Fruit fly (Drosophila melanogaster) whole organism, prepupa: Measurements from ENCODE around the gene CG1951.

Experiments
- CG10669 ChIP-seq: fragments of 200-800 bp; sonication (Bioruptor generic); optimal IDR thresholded peaks from 3 replicates; lab custom pipeline; 2018; ENCODE audit warnings: missing biosample characterization, mild to moderate bottlenecking, missing genetic modification characterization, moderate library complexity
- CG11762 ChIP-seq: fragments of 200-800 bp; sonication (Bioruptor generic); optimal IDR thresholded peaks from 3 replicates; lab custom pipeline; 2016; ENCODE audit warnings: missing biosample characterization, missing genetic modification characterization; ENCODE audit not compliant: insufficient read depth
- CG11902 ChIP-seq: fragments of 200-800 bp; sonication (Bioruptor generic); optimal IDR thresholded peaks from 3 replicates; lab custom pipeline; 2016; ENCODE audit warnings: missing biosample characterization, missing genetic modification characterization
- CG15336 ChIP-seq: fragments of 200-800 bp; sonication (Bioruptor generic); IDR thresholded peaks from 2 replicates; pipeline ENCODE4 v1.3.6; 2022; ENCODE audit warnings: missing biosample characterization, missing genetic modification characterization
- CG16779 ChIP-seq: fragments of 200-800 bp; sonication (Bioruptor generic); optimal IDR thresholded peaks from 3 replicates; lab custom pipeline; 2017; ENCODE audit warnings: missing biosample characterization, mild to moderate bottlenecking, missing genetic modification characterization
- CG3032 ChIP-seq: fragments of 200-800 bp; optimal IDR thresholded peaks from 2 replicates; lab custom pipeline; 2019; ENCODE audit warnings: missing biosample characterization, mild to moderate bottlenecking, missing genetic modification characterization, moderate library complexity
- CG31627 ChIP-seq: fragments of 200-800 bp; sonication (Bioruptor generic); optimal IDR thresholded peaks from 3 replicates; lab custom pipeline; 2016; ENCODE audit warnings: missing biosample characterization, missing genetic modification characterization
- CG32006 ChIP-seq: fragments of 200-800 bp; sonication (Bioruptor generic); optimal IDR thresholded peaks from 3 replicates; lab custom pipeline; 2017; ENCODE audit warnings: missing biosample characterization, mild to moderate bottlenecking, missing genetic modification characterization
- CG34406 ChIP-seq: fragments of 200-800 bp; sonication (Bioruptor generic); optimal IDR thresholded peaks from 3 replicates; lab custom pipeline; 2016; ENCODE audit warnings: missing biosample characterization, missing genetic modification characterization
- CG3919 ChIP-seq: fragments of 200-800 bp; sonication (Bioruptor generic); optimal IDR thresholded peaks from 3 replicates; lab custom pipeline; 2016; ENCODE audit warnings: missing biosample characterization, missing genetic modification characterization
- CG6163 ChIP-seq: fragments of 200-800 bp; sonication (Bioruptor generic); IDR thresholded peaks from 3 replicates; pipeline ENCODE4 v1.3.6; 2022; ENCODE audit warnings: missing biosample characterization, missing genetic modification characterization
- CG6276 ChIP-seq: fragments of 200-800 bp; sonication (Bioruptor generic); optimal IDR thresholded peaks from 2 replicates; lab custom pipeline; 2017; ENCODE audit warnings: missing biosample characterization, mild to moderate bottlenecking, missing genetic modification characterization
- CG6792 ChIP-seq: fragments of 200-800 bp; sonication (Bioruptor generic); optimal IDR thresholded peaks from 3 replicates; lab custom pipeline; 2016; ENCODE audit warnings: missing biosample characterization, missing genetic modification characterization
- CG6808 ChIP-seq: fragments of 200-800 bp; sonication (Bioruptor generic); optimal IDR thresholded peaks from 3 replicates; lab custom pipeline; 2017; ENCODE audit warnings: missing biosample characterization, missing genetic modification characterization, mild to moderate bottlenecking, moderate library complexity, missing genetic modification reagents
- CG8119 ChIP-seq: fragments of 200-800 bp; sonication (Bioruptor generic); IDR thresholded peaks from 3 replicates; pipeline ENCODE4 v1.3.6; 2022; ENCODE audit warnings: missing biosample characterization, missing genetic modification characterization
- CG8319 ChIP-seq: fragments of 200-800 bp; sonication (Bioruptor generic); optimal IDR thresholded peaks from 3 replicates; lab custom pipeline; 2016; ENCODE audit warnings: missing biosample characterization, missing genetic modification characterization
- CG8632 ChIP-seq: fragments of 200-800 bp; sonication (Bioruptor generic); optimal IDR thresholded peaks from 3 replicates; lab custom pipeline; 2016; ENCODE audit warnings: missing biosample characterization, missing genetic modification characterization
- Eip75B ChIP-seq: fragments of 200-800 bp; sonication (Bioruptor generic); optimal IDR thresholded peaks from 3 replicates; lab custom pipeline; 2016; ENCODE audit warnings: missing biosample characterization, missing genetic modification characterization
- Eip78C ChIP-seq: fragments of 200-800 bp; sonication (Bioruptor generic); peaks from one replicate; lab custom pipeline; 2016; ENCODE audit warnings: missing biosample characterization, missing genetic modification characterization
- Eip93F ChIP-seq: fragments of 200-800 bp; sonication (Bioruptor generic); optimal IDR thresholded peaks from 2 replicates; lab custom pipeline; 2016; ENCODE audit warnings: missing biosample characterization, mild to moderate bottlenecking, missing genetic modification characterization
- Ets21C ChIP-seq: fragments of 200-800 bp; sonication (Bioruptor generic); optimal IDR thresholded peaks from 3 replicates; lab custom pipeline; 2016; ENCODE audit warnings: missing biosample characterization, missing genetic modification characterization
- Ets96B ChIP-seq: fragments of 200-800 bp; optimal IDR thresholded peaks from 2 replicates; lab custom pipeline; 2019; ENCODE audit warnings: missing biosample characterization, mild to moderate bottlenecking, missing genetic modification characterization, moderate library complexity
- Hr38 ChIP-seq: sonication (Bioruptor generic); optimal IDR thresholded peaks from 2 replicates; lab custom pipeline; 2016; ENCODE audit warnings: missing biosample characterization, missing genetic modification characterization
- Hr39 ChIP-seq: fragments of 200-800 bp; sonication (Bioruptor generic); optimal IDR thresholded peaks from 2 replicates; lab custom pipeline; 2016; ENCODE audit warnings: missing biosample characterization, missing genetic modification characterization
- Hr4 ChIP-seq: fragments of 200-800 bp; sonication (Bioruptor generic); optimal IDR thresholded peaks from 3 replicates; lab custom pipeline; 2016; ENCODE audit warnings: missing biosample characterization, missing genetic modification characterization
- OdsH ChIP-seq: fragments of 200-800 bp; sonication (Bioruptor generic); optimal IDR thresholded peaks from 3 replicates; lab custom pipeline; 2016; ENCODE audit warnings: missing biosample characterization, missing genetic modification characterization
- Smox ChIP-seq: fragments of 200-800 bp; sonication (Bioruptor generic); optimal IDR thresholded peaks from 3 replicates; lab custom pipeline; 2016; ENCODE audit warnings: missing biosample characterization, missing genetic modification characterization
- Sox102F ChIP-seq: fragments of 200-800 bp; sonication (Bioruptor generic); optimal IDR thresholded peaks from 2 replicates; lab custom pipeline; 2016; ENCODE audit warnings: missing biosample characterization, mild to moderate bottlenecking, missing genetic modification characterization
- Sox14 ChIP-seq: fragments of 200-800 bp; sonication (Bioruptor generic); optimal IDR thresholded peaks from 3 replicates; lab custom pipeline; 2016; ENCODE audit warnings: missing biosample characterization, missing genetic modification characterization
- Sox15 ChIP-seq: fragments of 200-800 bp; sonication (Bioruptor generic); optimal IDR thresholded peaks from 3 replicates; lab custom pipeline; 2016; ENCODE audit warnings: missing biosample characterization, missing genetic modification characterization
- achi ChIP-seq: fragments of 200-800 bp; sonication (Bioruptor generic); optimal IDR thresholded peaks from 3 replicates; lab custom pipeline; 2016; ENCODE audit warnings: missing biosample characterization, missing genetic modification characterization
- acj6 ChIP-seq: fragments of 200-800 bp; sonication (Bioruptor generic); optimal IDR thresholded peaks from 3 replicates; lab custom pipeline; 2016; ENCODE audit warnings: missing biosample characterization, missing genetic modification characterization
- cyc ChIP-seq: fragments of 200-800 bp; sonication (Bioruptor generic); optimal IDR thresholded peaks from 3 replicates; lab custom pipeline; 2016; ENCODE audit warnings: missing biosample characterization, missing genetic modification characterization
- dac ChIP-seq: fragments of 200-800 bp; sonication (Bioruptor generic); optimal IDR thresholded peaks from 2 replicates; lab custom pipeline; 2017; ENCODE audit warnings: missing biosample characterization, mild to moderate bottlenecking, missing genetic modification characterization
- dsx ChIP-seq: fragments of 200-800 bp; optimal IDR thresholded peaks from 3 replicates; lab custom pipeline; 2019; ENCODE audit warnings: missing biosample characterization, mild to moderate bottlenecking, missing genetic modification characterization, moderate library complexity; ENCODE audit not compliant: poor library complexity, severe bottlenecking
- eg ChIP-seq: fragments of 200-800 bp; sonication (Bioruptor generic); IDR thresholded peaks from 3 replicates; pipeline ENCODE4 v1.3.6; 2022; ENCODE audit warnings: missing biosample characterization, missing genetic modification characterization
- esn ChIP-seq: fragments of 200-800 bp; sonication (Bioruptor generic); optimal IDR thresholded peaks from 2 replicates; lab custom pipeline; 2016; ENCODE audit warnings: missing biosample characterization, mild to moderate bottlenecking, missing genetic modification characterization, moderate library complexity
- fkh ChIP-seq: fragments of 200-800 bp; sonication (Bioruptor generic); optimal IDR thresholded peaks from 3 replicates; lab custom pipeline; 2017; ENCODE audit warnings: missing biosample characterization, mild to moderate bottlenecking, missing genetic modification characterization, moderate library complexity
- lz ChIP-seq: fragments of 200-800 bp; sonication (Bioruptor generic); optimal IDR thresholded peaks from 3 replicates; lab custom pipeline; 2016; ENCODE audit warnings: missing biosample characterization, missing genetic modification characterization
- net ChIP-seq: fragments of 200-800 bp; sonication (Bioruptor generic); optimal IDR thresholded peaks from 3 replicates; lab custom pipeline; 2016; ENCODE audit warnings: missing biosample characterization, missing genetic modification characterization
- pdm3 ChIP-seq: fragments of 200-800 bp; sonication (Bioruptor generic); optimal IDR thresholded peaks from 3 replicates; lab custom pipeline; 2016; ENCODE audit warnings: missing biosample characterization, missing genetic modification characterization
- spab ChIP-seq: fragments of 200-800 bp; sonication (Bioruptor generic); optimal IDR thresholded peaks from 2 replicates; lab custom pipeline; 2017; ENCODE audit warnings: missing biosample characterization, mild to moderate bottlenecking, missing genetic modification characterization, missing genetic modification reagents
- ss ChIP-seq, 2 experiments: fragments of 200-800 bp; sonication (Bioruptor generic); optimal IDR thresholded peaks; 2 replicates in 1 of 2; 3 replicates in 1 of 2; lab custom pipeline; 2017 to 2018; ENCODE audit warnings: mild to moderate bottlenecking in 2 of 2, missing biosample characterization in 2 of 2, missing genetic modification characterization in 2 of 2, moderate library complexity in 1 of 2
- svp ChIP-seq: fragments of 200-800 bp; sonication (Bioruptor generic); peaks from one replicate; lab custom pipeline; 2016; ENCODE audit warnings: missing biosample characterization, missing genetic modification characterization
- vri ChIP-seq: fragments of 200-800 bp; sonication (Bioruptor generic); optimal IDR thresholded peaks from 3 replicates; lab custom pipeline; 2016; ENCODE audit warnings: missing biosample characterization, mild to moderate bottlenecking, missing genetic modification characterization

CG1951 gene

DNA sequence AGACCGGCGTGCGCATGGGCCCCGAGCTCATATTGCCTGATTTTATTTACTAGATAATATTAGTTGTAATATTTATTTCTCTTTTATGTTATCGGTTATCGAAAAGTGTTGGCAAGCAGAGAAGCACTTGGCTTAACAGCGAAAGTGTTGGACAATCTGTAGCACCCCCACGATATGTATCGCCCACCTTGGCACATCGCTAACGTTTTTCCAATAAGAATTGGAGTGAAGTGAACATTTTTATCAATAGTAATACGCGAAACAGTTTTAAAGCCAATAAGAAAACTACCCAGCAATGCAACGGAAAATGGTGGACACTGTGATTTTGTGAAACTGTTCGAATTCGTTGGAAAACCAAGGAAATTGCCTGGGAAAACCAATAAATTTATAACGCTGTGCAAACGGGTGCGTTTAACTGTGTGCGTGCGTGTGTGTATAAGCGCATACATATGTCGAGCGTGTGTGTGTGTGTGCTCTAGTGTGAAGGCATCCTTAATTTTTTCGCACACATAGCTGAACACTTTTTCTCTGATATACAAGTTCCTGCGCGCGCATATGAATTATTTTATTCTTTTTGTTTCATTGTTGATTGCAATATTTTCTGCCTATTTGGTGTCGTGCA is 12.0 kb downstream of the CG1951 start, which contains the start of the genes Slu7 and Pkc98E (continued):
- no peak for TF ChIP-seq dsx (GFP tag; lab: Kevin White, UChicago)
- peak in 1 of 2 experiments; percentile 14 for TF ChIP-seq ss (GFP tag; optimal IDR thresholded peaks at IDR 0.05; lab: Kevin White, UChicago)
- peak; percentile 72 for TF ChIP-seq CG3919 (GFP tag; lab: Kevin White, UChicago)
- no peak for TF ChIP-seq spab (GFP tag; lab: Kevin White, UChicago)
- peak; percentile 50; the same call in 2 of the 3 replicates for TF ChIP-seq eg (GFP tag; lab: Robert Waterston, UW)
- TF ChIP-seq CG16779 (tag; lab: Kevin White, UChicago) = no peak
- TF ChIP-seq fkh (GFP tag; lab: Kevin White, UChicago) = peak; percentile 57
- TF ChIP-seq CG6276 = no peak
- TF ChIP-seq CG8119 (GFP tag; lab: Robert Waterston, UW) = no peak
- peak; percentile 52 for TF ChIP-seq lz
- TF ChIP-seq Eip93F (GFP tag; lab: Kevin White, UChicago) = no peak
- TF ChIP-seq Eip75B = peak; percentile 44
- TF ChIP-seq CG15336 (GFP tag; lab: Robert Waterston, UW) = no peak
- TF ChIP-seq Hr38 = no peak
- no peak for TF ChIP-seq Smox (GFP tag; lab: Kevin White, UChicago)
- TF ChIP-seq CG31627 (GFP tag; lab: Kevin White, UChicago) = peak; percentile 67
- TF ChIP-seq net (GFP tag; lab: Kevin White, UChicago) = no peak
- TF ChIP-seq esn = peak; percentile 60
- TF ChIP-seq Sox102F (GFP tag; lab: Kevin White, UChicago) = peak; percentile 63
- peak; percentile 2 for TF ChIP-seq CG8632 (GFP tag; lab: Kevin White, UChicago)
- TF ChIP-seq CG6808 = no peak
- peak; percentile 45 for TF ChIP-seq Ets21C
- no peak for TF ChIP-seq svp (GFP tag; lab: Kevin White, UChicago)
- peak; percentile 36 for TF ChIP-seq dac (GFP tag; lab: Kevin White, UChicago)
- TF ChIP-seq cyc (GFP tag; lab: Kevin White, UChicago) = peak; percentile 63
- TF ChIP-seq acj6 = peak; percentile 27
- TF ChIP-seq CG32006 = peak; percentile 1
- peak; percentile 74 for TF ChIP-seq Eip78C
- peak; percentile 9 for TF ChIP-seq CG3032 (tag; lab: Kevin White, UChicago)
- TF ChIP-seq CG10669 (GFP tag; lab: Kevin White, UChicago) = no peak
- TF ChIP-seq Ets96B (tag; lab: Kevin White, UChicago) = peak; percentile 7

DNA sequence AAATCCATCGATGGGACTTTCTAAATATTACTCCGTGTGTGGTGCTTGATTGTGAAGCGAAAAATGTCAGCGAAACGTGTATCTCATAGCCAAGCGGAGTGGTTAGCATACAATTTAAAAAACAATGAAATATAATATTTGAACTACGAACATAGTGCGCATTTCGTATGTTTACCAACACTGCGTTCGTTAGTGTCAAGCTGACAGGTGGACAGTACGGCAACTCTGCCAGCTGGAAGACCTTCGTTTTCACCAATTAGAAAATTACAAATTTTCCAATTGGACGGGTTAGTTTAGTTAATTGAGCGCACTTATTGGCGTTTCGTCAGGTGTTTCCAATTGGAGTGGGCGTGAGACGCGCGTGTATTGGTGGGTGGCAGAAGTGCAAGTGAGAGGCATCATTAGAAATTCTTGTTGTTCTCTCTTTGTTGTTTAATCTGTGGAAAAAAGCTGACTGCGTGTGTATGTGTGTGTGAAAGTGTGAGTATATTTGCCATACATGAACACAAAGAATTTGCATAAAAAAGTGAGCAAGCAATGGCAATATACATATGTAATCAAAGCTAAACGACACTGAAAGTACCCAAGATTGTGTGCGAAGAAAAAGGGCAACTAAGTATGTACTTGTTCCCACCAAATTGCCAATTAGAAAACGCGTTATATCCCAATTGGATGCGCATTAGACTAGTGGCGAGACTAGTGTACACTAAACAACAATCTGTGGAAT is 12.8 kb downstream of the CG1951 start:
- peak; percentile 48 for TF ChIP-seq CG32006
- TF ChIP-seq Sox14 (GFP tag; lab: Kevin White, UChicago) = peak; percentile 85
- peak; percentile 24 for TF ChIP-seq CG34406 (GFP tag; lab: Kevin White, UChicago)
- TF ChIP-seq Ets21C = peak; percentile 27
- TF ChIP-seq achi = peak; percentile 100
- TF ChIP-seq CG3919 (GFP tag; lab: Kevin White, UChicago) = no peak
- no peak for TF ChIP-seq pdm3
- TF ChIP-seq net (GFP tag; lab: Kevin White, UChicago) = peak; percentile 29
- TF ChIP-seq OdsH (GFP tag; lab: Kevin White, UChicago) = peak; percentile 10
- peak; percentile 48 for TF ChIP-seq fkh (GFP tag; lab: Kevin White, UChicago)
- TF ChIP-seq CG16779 (tag; lab: Kevin White, UChicago) = no peak
- TF ChIP-seq CG11902 (GFP tag; lab: Kevin White, UChicago) = no peak
- peak; percentile 40 for TF ChIP-seq lz
- no peak for TF ChIP-seq Sox102F (GFP tag; lab: Kevin White, UChicago)
- peak; percentile 15 for TF ChIP-seq vri (GFP tag; lab: Kevin White, UChicago)
- peak; percentile 55 for TF ChIP-seq esn
- peak; percentile 26 for TF ChIP-seq CG6792 (GFP tag; lab: Kevin White, UChicago)
- TF ChIP-seq CG31627 (GFP tag; lab: Kevin White, UChicago) = peak; percentile 52
- peak; percentile 70 for TF ChIP-seq Eip78C
- no peak for TF ChIP-seq Sox15
- 0 out of 3 replicates have a peak, but pooled peaks have one; percentile 15 for TF ChIP-seq CG8119 (GFP tag; lab: Robert Waterston, UW)
- TF ChIP-seq CG3032 (tag; lab: Kevin White, UChicago) = no peak
- TF ChIP-seq CG8632 (GFP tag; lab: Kevin White, UChicago) = peak; percentile 24
- peak; percentile 64 for TF ChIP-seq Hr39 (GFP tag; lab: Kevin White, UChicago)
- TF ChIP-seq Hr4 (GFP tag; lab: Kevin White, UChicago) = peak; percentile 30
- peak; percentile 35 for TF ChIP-seq cyc (GFP tag; lab: Kevin White, UChicago)
- peak; percentile 10 for TF ChIP-seq CG8319 (GFP tag; lab: Kevin White, UChicago)
- TF ChIP-seq CG11762 (GFP tag; lab: Kevin White, UChicago) = peak; percentile 2
- peak; percentile 35 for TF ChIP-seq acj6
- peak; percentile 47; the same call in 2 of the 3 replicates for TF ChIP-seq CG6163 (GFP tag; lab: Robert Waterston, UW)
- TF ChIP-seq, all 60 proteins: peak for 23
